Worm (Caenorhabditis elegans) whole organism, young adult: ENCODE data around the gene nspg-14.

ENCODE experiments used
- F39B2.1 ChIP-seq: fragments of 200-800 bp; sonication (Bioruptor generic); IDR thresholded peaks from 2 replicates; pipeline ENCODE4 v1.3.6; 2022; ENCODE audit warnings: missing genetic modification reagents, missing genetic modification characterization, missing compliant biosample characterization
- Y53F4B.3 ChIP-seq: fragments of 200-800 bp; sonication (Bioruptor generic); IDR thresholded peaks from 2 replicates; pipeline ENCODE4 v1.3.6; 2022; ENCODE audit warnings: missing genetic modification reagents, missing genetic modification characterization, missing compliant biosample characterization
- ama-1 ChIP-seq, 3 experiments: fragments of 150-350 bp in 1 of 3; sonication (generic microtip) in 2 of 3; optimal IDR thresholded peaks; 2 replicates each; lab custom pipeline; 2014 to 2018; ENCODE audit warnings: missing biosample characterization in 2 of 3, missing genetic modification characterization in 2 of 3, missing genetic modification reagents in 2 of 3
- aptf-3 ChIP-seq: fragments of 200-800 bp; sonication (Bioruptor generic); IDR thresholded peaks from 2 replicates; pipeline ENCODE4 v1.3.6; 2022; ENCODE audit warnings: missing genetic modification characterization, missing compliant biosample characterization
- mel-28 ChIP-seq: sonication (generic microtip); optimal IDR thresholded peaks from 2 replicates; lab custom pipeline; 2016; ENCODE audit warnings: borderline replicate concordance, mild to moderate bottlenecking, missing genetic modification characterization, missing compliant biosample characterization
- nhr-179 ChIP-seq: sonication (generic microtip); optimal IDR thresholded peaks from 2 replicates; lab custom pipeline; 2016; ENCODE audit warnings: mild to moderate bottlenecking, missing genetic modification characterization, missing compliant biosample characterization
- unc-130 ChIP-seq: sonication (generic microtip); optimal IDR thresholded peaks from 2 replicates; lab custom pipeline; 2016; ENCODE audit warnings: missing genetic modification reagents, missing genetic modification characterization, missing compliant biosample characterization
- ztf-25 ChIP-seq: fragments of 200-800 bp; sonication (Bioruptor generic); IDR thresholded peaks from 2 replicates; pipeline ENCODE4 v1.3.6; 2022; ENCODE audit warnings: missing genetic modification reagents, missing genetic modification characterization, missing compliant biosample characterization

DNA sequence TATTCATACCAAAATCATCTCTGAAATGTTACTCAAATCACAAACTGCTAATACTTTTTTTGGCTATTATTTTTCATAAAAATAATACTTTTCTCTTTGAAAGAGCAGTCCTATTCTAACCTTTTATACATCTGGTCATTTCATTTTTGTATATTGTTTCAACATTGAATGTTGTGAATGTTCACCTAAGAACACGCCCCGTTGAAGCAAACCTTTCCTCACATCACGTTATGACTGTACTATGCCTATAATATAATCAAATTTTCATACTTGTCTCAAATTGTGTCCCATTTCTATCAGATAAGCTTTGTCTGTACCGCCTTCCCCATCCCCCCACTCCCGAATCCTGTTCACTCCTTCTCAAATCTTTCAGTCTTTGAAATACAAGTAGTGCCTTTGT, 34.5 kb upstream of the nspg-14 start:
- TF ChIP-seq nhr-179 (no peak), ztf-25 (no peak), aptf-3 (no peak), Y53F4B.3 (GFP tag; lab: Robert Waterston, UW) (no peak), ama-1 (optimal IDR thresholded peaks at IDR 0.05; lab: Kevin White, UChicago) (no peak), ama-1 (GFP tag; optimal IDR thresholded peaks at IDR 0.05; lab: Kevin White, UChicago) (no peak), unc-130 (no peak), F39B2.1 (GFP tag; lab: Robert Waterston, UW) (no peak), mel-28 (tag; lab: Kevin White, UChicago) (no peak)
